Fruit fly (Drosophila melanogaster): Measurements from ENCODE around the gene PolD1.

PolD1 gene

dm6 chr3L:16015765-16016760 lies 28.4 kb upstream of the PolD1 start (continued):
- TF ChIP-seq NFAT (GFP tag; IDR thresholded peaks at IDR 0.05): no peak
- peak; percentile 56 for TF ChIP-seq nmo (GFP tag; optimal IDR thresholded peaks at IDR 0.05)
- TF ChIP-seq BEAF-32 (GFP tag; optimal IDR thresholded peaks at IDR 0.05): no peak
- no peak for TF ChIP-seq dm (GFP tag; optimal IDR thresholded peaks at IDR 0.05)
- no peak for TF ChIP-seq HmgD (GFP tag; optimal IDR thresholded peaks at IDR 0.05)
- TF ChIP-seq CG4404 (GFP tag; IDR thresholded peaks at IDR 0.05): no peak
- peak; percentile 55 for TF ChIP-seq trem (tag; optimal IDR thresholded peaks at IDR 0.05)
- no peak for TF ChIP-seq NfI (GFP tag; optimal IDR thresholded peaks at IDR 0.05)
- TF ChIP-seq Adf1 (GFP tag; IDR thresholded peaks at IDR 0.05): no peak
- peak; percentile 75 for TF ChIP-seq zf30C (GFP tag; optimal IDR thresholded peaks at IDR 0.05)
- no peak for TF ChIP-seq ranshi (GFP tag; IDR thresholded peaks at IDR 0.05)
- no peak for TF ChIP-seq jigr1 (GFP tag; IDR thresholded peaks at IDR 0.05)
- TF ChIP-seq cato (GFP tag; optimal IDR thresholded peaks at IDR 0.05; ENCODE audit: borderline replicate concordance): no peak
- no peak for TF ChIP-seq CG17568 (GFP tag; optimal IDR thresholded peaks at IDR 0.05)
- TF ChIP-seq CG11504 (tag; optimal IDR thresholded peaks at IDR 0.05): peak; percentile 23
- TF ChIP-seq CG12391 (tag; optimal IDR thresholded peaks at IDR 0.05): peak; percentile 42
- TF ChIP-seq Scr (GFP tag; IDR thresholded peaks at IDR 0.05; ENCODE audit: partially characterized antibody): no peak
- no peak for TF ChIP-seq dpn (GFP tag; optimal IDR thresholded peaks at IDR 0.05)
- TF ChIP-seq unc-4 (GFP tag; IDR thresholded peaks at IDR 0.05; ENCODE audit: partially characterized antibody): no peak
- TF ChIP-seq CG4424 (GFP tag; optimal IDR thresholded peaks at IDR 0.05): peak; percentile 11
- no peak for TF ChIP-seq CG17359 (tag; optimal IDR thresholded peaks at IDR 0.05)
- no peak for TF ChIP-seq D (optimal IDR thresholded peaks at IDR 0.05)
- TF ChIP-seq D (GFP tag; optimal IDR thresholded peaks at IDR 0.05): peak; percentile 5
- TF ChIP-seq CG9727 (GFP tag; optimal IDR thresholded peaks at IDR 0.05): peak; percentile 45
- TF ChIP-seq Taf1 (GFP tag; IDR thresholded peaks at IDR 0.05): no peak
- no peak for TF ChIP-seq slou (GFP tag; optimal IDR thresholded peaks at IDR 0.05)
- no peak for TF ChIP-seq cad (GFP tag; optimal IDR thresholded peaks at IDR 0.05)
- TF ChIP-seq trh (GFP tag; optimal IDR thresholded peaks at IDR 0.05): no peak
- no peak for TF ChIP-seq scrt (GFP tag; optimal IDR thresholded peaks at IDR 0.05)
- no peak for TF ChIP-seq jing (GFP tag; optimal IDR thresholded peaks at IDR 0.05)
- TF ChIP-seq bsh (GFP tag; optimal IDR thresholded peaks at IDR 0.05): peak in 1 of 2 experiments; percentile 32
- TF ChIP-seq Dad (GFP tag; optimal IDR thresholded peaks at IDR 0.05): no peak
- TF ChIP-seq ase (GFP tag; IDR thresholded peaks at IDR 0.05): no peak
- TF ChIP-seq knrl (GFP tag; IDR thresholded peaks at IDR 0.05; ENCODE audit: partially characterized antibody): no peak
- TF ChIP-seq Rfx (GFP tag; IDR thresholded peaks at IDR 0.05): no peak
- TF ChIP-seq CG42726 (GFP tag; IDR thresholded peaks at IDR 0.05; ENCODE audit: partially characterized antibody): no peak
- no peak for TF ChIP-seq Dek (tag; optimal IDR thresholded peaks at IDR 0.05)
- TF ChIP-seq CG11560 (tag; IDR thresholded peaks at IDR 0.05): no peak
- no peak for TF ChIP-seq HLH3B (GFP tag; IDR thresholded peaks at IDR 0.05)
- no peak for TF ChIP-seq CG10654 (GFP tag; optimal IDR thresholded peaks at IDR 0.05)
- TF ChIP-seq dati (GFP tag; IDR thresholded peaks at IDR 0.05): no peak
- TF ChIP-seq repo (GFP tag; optimal IDR thresholded peaks at IDR 0.05): no peak
- no peak for TF ChIP-seq CG14667 (GFP tag; IDR thresholded peaks at IDR 0.05)
- TF ChIP-seq tup (GFP tag; optimal IDR thresholded peaks at IDR 0.05): no peak
- TF ChIP-seq CG32772 (GFP tag; IDR thresholded peaks at IDR 0.05): no peak
- TF ChIP-seq fru (optimal IDR thresholded peaks at IDR 0.05): no peak
- TF ChIP-seq CG8388 (GFP tag; optimal IDR thresholded peaks at IDR 0.05): peak; percentile 37
- no peak for TF ChIP-seq CG3847 (GFP tag; IDR thresholded peaks at IDR 0.05)
- TF ChIP-seq cg (GFP tag; optimal IDR thresholded peaks at IDR 0.05): no peak
- no peak for TF ChIP-seq CG10321 (GFP tag; IDR thresholded peaks at IDR 0.05)
